Fruit fly (Drosophila melanogaster) whole organism, prepupa: ENCODE results near the gene CG10597.

ENCODE experiments used
- Blimp-1 ChIP-seq: fragments of 200-800 bp; sonication (Bioruptor generic); optimal IDR thresholded peaks from 3 replicates; lab custom pipeline; 2017; ENCODE audit warnings: missing biosample characterization, missing genetic modification characterization, mild to moderate bottlenecking, moderate library complexity, missing genetic modification reagents
- CG10631 ChIP-seq: fragments of 200-800 bp; sonication (Bioruptor generic); optimal IDR thresholded peaks from 2 replicates; lab custom pipeline; 2016; ENCODE audit warnings: missing biosample characterization, missing genetic modification characterization
- CG11294 ChIP-seq: fragments of 200-800 bp; sonication (Bioruptor generic); IDR thresholded peaks from 2 replicates; pipeline ENCODE4 v1.3.6; 2022; ENCODE audit warnings: missing biosample characterization, missing genetic modification characterization
- CG11902 ChIP-seq: fragments of 200-800 bp; sonication (Bioruptor generic); optimal IDR thresholded peaks from 3 replicates; lab custom pipeline; 2016; ENCODE audit warnings: missing biosample characterization, missing genetic modification characterization
- CG15336 ChIP-seq: fragments of 200-800 bp; sonication (Bioruptor generic); IDR thresholded peaks from 2 replicates; pipeline ENCODE4 v1.3.6; 2022; ENCODE audit warnings: missing biosample characterization, missing genetic modification characterization
- CG1621 ChIP-seq: fragments of 200-800 bp; sonication (Bioruptor generic); optimal IDR thresholded peaks from 3 replicates; lab custom pipeline; 2018; ENCODE audit warnings: missing biosample characterization, mild to moderate bottlenecking, missing genetic modification characterization
- CG32006 ChIP-seq: fragments of 200-800 bp; sonication (Bioruptor generic); optimal IDR thresholded peaks from 3 replicates; lab custom pipeline; 2017; ENCODE audit warnings: missing biosample characterization, mild to moderate bottlenecking, missing genetic modification characterization
- CG3919 ChIP-seq: fragments of 200-800 bp; sonication (Bioruptor generic); optimal IDR thresholded peaks from 3 replicates; lab custom pipeline; 2016; ENCODE audit warnings: missing biosample characterization, missing genetic modification characterization
- CG6276 ChIP-seq: fragments of 200-800 bp; sonication (Bioruptor generic); optimal IDR thresholded peaks from 2 replicates; lab custom pipeline; 2017; ENCODE audit warnings: missing biosample characterization, mild to moderate bottlenecking, missing genetic modification characterization
- CG6792 ChIP-seq: fragments of 200-800 bp; sonication (Bioruptor generic); optimal IDR thresholded peaks from 3 replicates; lab custom pipeline; 2016; ENCODE audit warnings: missing biosample characterization, missing genetic modification characterization
- CG6808 ChIP-seq: fragments of 200-800 bp; sonication (Bioruptor generic); optimal IDR thresholded peaks from 3 replicates; lab custom pipeline; 2017; ENCODE audit warnings: missing biosample characterization, missing genetic modification characterization, mild to moderate bottlenecking, moderate library complexity, missing genetic modification reagents
- CG6854 ChIP-seq: fragments of 200-800 bp; sonication (Bioruptor generic); optimal IDR thresholded peaks from 2 replicates; lab custom pipeline; 2017; ENCODE audit warnings: missing biosample characterization, mild to moderate bottlenecking, missing genetic modification characterization
- CG7368 ChIP-seq: fragments of 200-800 bp; sonication (Bioruptor generic); optimal IDR thresholded peaks from 3 replicates; lab custom pipeline; 2016; ENCODE audit warnings: missing biosample characterization, missing genetic modification characterization
- CG8319 ChIP-seq: fragments of 200-800 bp; sonication (Bioruptor generic); optimal IDR thresholded peaks from 3 replicates; lab custom pipeline; 2016; ENCODE audit warnings: missing biosample characterization, missing genetic modification characterization
- CG9139 ChIP-seq: fragments of 200-800 bp; sonication (Bioruptor generic); optimal IDR thresholded peaks from 3 replicates; lab custom pipeline; 2017; ENCODE audit warnings: missing biosample characterization, mild to moderate bottlenecking, missing genetic modification characterization
- Eip75B ChIP-seq: fragments of 200-800 bp; sonication (Bioruptor generic); optimal IDR thresholded peaks from 3 replicates; lab custom pipeline; 2016; ENCODE audit warnings: missing biosample characterization, missing genetic modification characterization
- Eip78C ChIP-seq: fragments of 200-800 bp; sonication (Bioruptor generic); peaks from one replicate; lab custom pipeline; 2016; ENCODE audit warnings: missing biosample characterization, missing genetic modification characterization
- Eip93F ChIP-seq: fragments of 200-800 bp; sonication (Bioruptor generic); optimal IDR thresholded peaks from 2 replicates; lab custom pipeline; 2016; ENCODE audit warnings: missing biosample characterization, mild to moderate bottlenecking, missing genetic modification characterization
- Ets21C ChIP-seq: fragments of 200-800 bp; sonication (Bioruptor generic); optimal IDR thresholded peaks from 3 replicates; lab custom pipeline; 2016; ENCODE audit warnings: missing biosample characterization, missing genetic modification characterization
- Ets96B ChIP-seq: fragments of 200-800 bp; optimal IDR thresholded peaks from 2 replicates; lab custom pipeline; 2019; ENCODE audit warnings: missing biosample characterization, mild to moderate bottlenecking, missing genetic modification characterization, moderate library complexity
- Gug ChIP-seq: fragments of 200-800 bp; sonication (Bioruptor generic); IDR thresholded peaks from 2 replicates; pipeline ENCODE4 v1.3.6; 2022; ENCODE audit warnings: missing biosample characterization, missing genetic modification characterization
- Hr38 ChIP-seq: sonication (Bioruptor generic); optimal IDR thresholded peaks from 2 replicates; lab custom pipeline; 2016; ENCODE audit warnings: missing biosample characterization, missing genetic modification characterization
- Hr39 ChIP-seq: fragments of 200-800 bp; sonication (Bioruptor generic); optimal IDR thresholded peaks from 2 replicates; lab custom pipeline; 2016; ENCODE audit warnings: missing biosample characterization, missing genetic modification characterization
- Hr4 ChIP-seq: fragments of 200-800 bp; sonication (Bioruptor generic); optimal IDR thresholded peaks from 3 replicates; lab custom pipeline; 2016; ENCODE audit warnings: missing biosample characterization, missing genetic modification characterization
- Lpt ChIP-seq: fragments of 200-800 bp; sonication (Bioruptor generic); optimal IDR thresholded peaks from 3 replicates; lab custom pipeline; 2016; ENCODE audit warnings: missing biosample characterization, missing genetic modification characterization
- Met ChIP-seq: fragments of 200-800 bp; sonication (Bioruptor generic); optimal IDR thresholded peaks from 3 replicates; lab custom pipeline; 2016; ENCODE audit warnings: missing biosample characterization, missing genetic modification characterization
- Sox102F ChIP-seq: fragments of 200-800 bp; sonication (Bioruptor generic); optimal IDR thresholded peaks from 2 replicates; lab custom pipeline; 2016; ENCODE audit warnings: missing biosample characterization, mild to moderate bottlenecking, missing genetic modification characterization
- Sox14 ChIP-seq: fragments of 200-800 bp; sonication (Bioruptor generic); optimal IDR thresholded peaks from 3 replicates; lab custom pipeline; 2016; ENCODE audit warnings: missing biosample characterization, missing genetic modification characterization
- Sox15 ChIP-seq: fragments of 200-800 bp; sonication (Bioruptor generic); optimal IDR thresholded peaks from 3 replicates; lab custom pipeline; 2016; ENCODE audit warnings: missing biosample characterization, missing genetic modification characterization
- achi ChIP-seq: fragments of 200-800 bp; sonication (Bioruptor generic); optimal IDR thresholded peaks from 3 replicates; lab custom pipeline; 2016; ENCODE audit warnings: missing biosample characterization, missing genetic modification characterization
- acj6 ChIP-seq: fragments of 200-800 bp; sonication (Bioruptor generic); optimal IDR thresholded peaks from 3 replicates; lab custom pipeline; 2016; ENCODE audit warnings: missing biosample characterization, missing genetic modification characterization
- cyc ChIP-seq: fragments of 200-800 bp; sonication (Bioruptor generic); optimal IDR thresholded peaks from 3 replicates; lab custom pipeline; 2016; ENCODE audit warnings: missing biosample characterization, missing genetic modification characterization
- dac ChIP-seq: fragments of 200-800 bp; sonication (Bioruptor generic); optimal IDR thresholded peaks from 2 replicates; lab custom pipeline; 2017; ENCODE audit warnings: missing biosample characterization, mild to moderate bottlenecking, missing genetic modification characterization
- dsx ChIP-seq: fragments of 200-800 bp; optimal IDR thresholded peaks from 3 replicates; lab custom pipeline; 2019; ENCODE audit warnings: missing biosample characterization, mild to moderate bottlenecking, missing genetic modification characterization, moderate library complexity; ENCODE audit not compliant: poor library complexity, severe bottlenecking
- eg ChIP-seq: fragments of 200-800 bp; sonication (Bioruptor generic); IDR thresholded peaks from 3 replicates; pipeline ENCODE4 v1.3.6; 2022; ENCODE audit warnings: missing biosample characterization, missing genetic modification characterization
- esn ChIP-seq: fragments of 200-800 bp; sonication (Bioruptor generic); optimal IDR thresholded peaks from 2 replicates; lab custom pipeline; 2016; ENCODE audit warnings: missing biosample characterization, mild to moderate bottlenecking, missing genetic modification characterization, moderate library complexity
- fd59A ChIP-seq: fragments of 200-800 bp; sonication (Bioruptor generic); optimal IDR thresholded peaks from 2 replicates; lab custom pipeline; 2017; ENCODE audit warnings: missing biosample characterization, mild to moderate bottlenecking, missing genetic modification characterization, missing genetic modification reagents
- fd85E ChIP-seq: fragments of 200-800 bp; sonication (Bioruptor generic); optimal IDR thresholded peaks from 3 replicates; lab custom pipeline; 2016; ENCODE audit warnings: missing biosample characterization, missing genetic modification characterization
- net ChIP-seq: fragments of 200-800 bp; sonication (Bioruptor generic); optimal IDR thresholded peaks from 3 replicates; lab custom pipeline; 2016; ENCODE audit warnings: missing biosample characterization, missing genetic modification characterization
- pdm3 ChIP-seq: fragments of 200-800 bp; sonication (Bioruptor generic); optimal IDR thresholded peaks from 3 replicates; lab custom pipeline; 2016; ENCODE audit warnings: missing biosample characterization, missing genetic modification characterization
- salr ChIP-seq, 2 experiments: fragments of 200-800 bp; sonication (Bioruptor generic); optimal IDR thresholded peaks; 3 replicates each; lab custom pipeline; 2016 to 2018; ENCODE audit warnings: missing biosample characterization in 2 of 2, missing genetic modification characterization in 2 of 2, mild to moderate bottlenecking in 1 of 2
- ss ChIP-seq, 2 experiments: fragments of 200-800 bp; sonication (Bioruptor generic); optimal IDR thresholded peaks; 2 replicates in 1 of 2; 3 replicates in 1 of 2; lab custom pipeline; 2017 to 2018; ENCODE audit warnings: mild to moderate bottlenecking in 2 of 2, missing biosample characterization in 2 of 2, missing genetic modification characterization in 2 of 2, moderate library complexity in 1 of 2
- svp ChIP-seq: fragments of 200-800 bp; sonication (Bioruptor generic); peaks from one replicate; lab custom pipeline; 2016; ENCODE audit warnings: missing biosample characterization, missing genetic modification characterization
- topi ChIP-seq: fragments of 200-800 bp; sonication (Bioruptor generic); optimal IDR thresholded peaks from 3 replicates; lab custom pipeline; 2016; ENCODE audit warnings: missing biosample characterization, missing genetic modification characterization
- vri ChIP-seq: fragments of 200-800 bp; sonication (Bioruptor generic); optimal IDR thresholded peaks from 3 replicates; lab custom pipeline; 2016; ENCODE audit warnings: missing biosample characterization, mild to moderate bottlenecking, missing genetic modification characterization

The CG10597 gene

dm6 chrX:17223715-17224114 is 7.1 kb downstream of the CG10597 start, which contains the start of gene CG34327:
TSS of gene CG34327 (minus strand) at chrX:17223815.
- TF ChIP-seq eg (GFP tag; lab: Robert Waterston, UW), result no peak
- no peak for TF ChIP-seq ss (GFP tag; optimal IDR thresholded peaks at IDR 0.05; lab: Kevin White, UChicago)

DNA sequence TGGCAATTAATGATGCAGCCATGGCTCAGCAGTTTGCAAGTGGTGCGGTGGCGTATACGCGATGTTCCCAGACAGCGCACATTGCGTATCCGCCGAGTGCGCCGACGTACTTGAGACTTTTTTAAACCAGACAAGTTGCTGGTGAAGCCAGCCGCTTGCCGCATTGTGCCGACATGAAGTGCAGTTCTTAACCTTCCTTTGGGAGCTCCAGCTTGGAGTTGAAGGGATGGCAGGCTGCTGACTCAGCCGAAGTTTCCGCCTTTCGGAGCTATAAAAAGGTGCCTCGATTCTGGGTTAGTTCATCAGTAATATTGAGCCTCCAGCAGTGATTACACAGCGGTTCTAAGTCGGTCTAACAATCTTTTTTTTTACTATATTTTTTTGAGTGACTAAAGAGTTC is 9.7 kb downstream of the CG10597 start, which contains the start of gene CG5172:
TSS of gene CG5172 (plus strand) at position 301 of the 400 bp plus-strand sequence.
- TF ChIP-seq Hr39 (GFP tag; lab: Kevin White, UChicago) (no peak), vri (GFP tag; lab: Kevin White, UChicago) (no peak), svp (GFP tag; lab: Kevin White, UChicago) (no peak), CG1621 (tag; lab: Kevin White, UChicago) (no peak), Sox102F (GFP tag; lab: Kevin White, UChicago) (no peak), dsx (GFP tag; lab: Kevin White, UChicago) (no peak), Hr4 (GFP tag; lab: Kevin White, UChicago) (no peak), Blimp-1 (GFP tag; lab: Kevin White, UChicago) (no peak), achi (GFP tag; lab: Kevin White, UChicago) (no peak), Lpt (GFP tag; lab: Kevin White, UChicago) (no peak), CG6792 (GFP tag; lab: Kevin White, UChicago) (no peak), Eip93F (no peak), Met (no peak), net (GFP tag; lab: Kevin White, UChicago) (no peak)

DNA sequence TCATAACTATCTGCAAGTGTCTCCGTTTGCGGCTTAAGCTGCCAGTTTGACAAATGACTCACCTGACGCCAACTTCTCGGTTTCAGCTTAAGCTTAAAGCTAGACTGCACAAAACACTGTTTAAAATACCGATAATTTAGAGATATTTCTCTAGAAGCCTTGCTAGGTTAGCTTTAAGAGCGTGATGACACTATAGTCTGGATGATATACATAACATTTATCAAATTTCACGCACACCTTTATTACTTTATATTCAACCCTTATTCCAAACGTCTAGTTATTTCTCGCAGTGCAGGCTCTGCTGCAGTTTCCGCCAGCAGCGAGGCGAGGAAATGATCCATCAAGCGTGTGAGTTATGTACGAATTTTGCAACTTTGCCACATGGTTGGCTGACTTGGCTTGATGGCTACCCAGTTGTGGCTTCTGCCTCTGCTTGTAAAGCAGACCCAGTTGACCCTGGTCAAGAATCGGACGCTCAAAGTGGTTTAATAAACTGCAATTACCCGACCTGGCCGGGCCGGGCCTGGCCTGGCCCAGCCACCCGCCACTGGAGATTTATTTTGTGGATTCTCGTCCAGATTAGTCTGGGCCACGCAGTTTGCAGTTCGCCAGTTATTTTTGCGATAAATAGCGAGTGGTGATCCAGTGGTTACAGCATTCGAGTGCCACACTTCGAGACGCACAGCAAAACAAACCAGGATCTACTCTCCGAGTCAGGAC is 12.5 kb downstream of the CG10597 start, which contains the start of gene CG12998:
TSS of gene CG12998 (plus strand) at position 436 of the 720 bp plus-strand sequence.
- no peak for TF ChIP-seq CG11294
- TF ChIP-seq topi (GFP tag; lab: Kevin White, UChicago), result no peak
- TF ChIP-seq Hr38, result no peak
- peak; percentile 17 for TF ChIP-seq fd59A (GFP tag; lab: Kevin White, UChicago)
- peak; percentile 38 for TF ChIP-seq Hr4 (GFP tag; lab: Kevin White, UChicago)
- TF ChIP-seq CG6792 (GFP tag; lab: Kevin White, UChicago), result peak; percentile 11
- no peak for TF ChIP-seq Sox14
- TF ChIP-seq Ets21C (GFP tag; lab: Kevin White, UChicago), result no peak
- no peak for TF ChIP-seq Sox15
- peak; percentile 15 for TF ChIP-seq CG1621 (tag; lab: Kevin White, UChicago)
- no peak for TF ChIP-seq fd85E (GFP tag; lab: Kevin White, UChicago)
- TF ChIP-seq CG11902, result no peak
- TF ChIP-seq CG6854 (GFP tag; lab: Kevin White, UChicago), result no peak
- TF ChIP-seq net (GFP tag; lab: Kevin White, UChicago), result peak; percentile 45
- no peak for TF ChIP-seq CG8319 (GFP tag; lab: Kevin White, UChicago)
- peak; percentile 49 for TF ChIP-seq pdm3 (GFP tag; lab: Kevin White, UChicago)
- TF ChIP-seq dsx (GFP tag; lab: Kevin White, UChicago), result peak; percentile 12
- no peak for TF ChIP-seq Lpt (GFP tag; lab: Kevin White, UChicago)
- TF ChIP-seq Gug (GFP tag; lab: Robert Waterston, UW), result peak; percentile 50
- TF ChIP-seq ss (GFP tag; optimal IDR thresholded peaks at IDR 0.05; lab: Kevin White, UChicago), result peak in 1 of 2 experiments; percentile 64
- TF ChIP-seq CG10631 (GFP tag; lab: Kevin White, UChicago), result peak; percentile 13
- no peak for TF ChIP-seq esn (GFP tag; lab: Kevin White, UChicago)
- no peak for TF ChIP-seq Met
- TF ChIP-seq CG6276 (GFP tag; lab: Kevin White, UChicago), result peak; percentile 3
- TF ChIP-seq eg (GFP tag; lab: Robert Waterston, UW), result peak; percentile 46; the same call in 1 of the 3 replicates
- peak; percentile 53 for TF ChIP-seq CG32006 (GFP tag; lab: Kevin White, UChicago)
- TF ChIP-seq CG9139 (GFP tag; lab: Kevin White, UChicago), result no peak
- TF ChIP-seq Eip93F, result no peak
- no peak for TF ChIP-seq dac (GFP tag; lab: Kevin White, UChicago)
- TF ChIP-seq cyc (GFP tag; lab: Kevin White, UChicago), result no peak
- TF ChIP-seq Ets96B (tag; lab: Kevin White, UChicago), result peak; percentile 34
- no peak for TF ChIP-seq Eip75B (GFP tag; lab: Kevin White, UChicago)
- TF ChIP-seq CG3919 (GFP tag; lab: Kevin White, UChicago), result peak; percentile 45
- no peak for TF ChIP-seq CG7368 (GFP tag; lab: Kevin White, UChicago)
- TF ChIP-seq CG6808 (GFP tag; lab: Kevin White, UChicago), result peak; percentile 25
- no peak for TF ChIP-seq salr (GFP tag; optimal IDR thresholded peaks at IDR 0.05; lab: Kevin White, UChicago)
- peak; percentile 33 for TF ChIP-seq acj6 (GFP tag; lab: Kevin White, UChicago)
- TF ChIP-seq Eip78C (GFP tag; lab: Kevin White, UChicago), result peak; percentile 84
- peak; percentile 54 for TF ChIP-seq CG15336
